Worm (Caenorhabditis elegans) whole organism, L1 larva: ENCODE measurements around the gene nas-8.

Experiments used
- C04F5.9 ChIP-seq: sonication (generic microtip); optimal IDR thresholded peaks from 2 replicates; lab custom pipeline; 2016; ENCODE audit warnings: missing genetic modification characterization, missing compliant biosample characterization
- C16A3.4 ChIP-seq: fragments of 150-350 bp; optimal IDR thresholded peaks from 2 replicates; lab custom pipeline; 2014; ENCODE audit warnings: missing biosample characterization, missing genetic modification characterization
- F16B12.6 ChIP-seq: fragments of 150-350 bp; optimal IDR thresholded peaks from 2 replicates; lab custom pipeline; 2014; ENCODE audit warnings: missing biosample characterization, missing genetic modification characterization
- Y116A8C.19 ChIP-seq: sonication (generic microtip); optimal IDR thresholded peaks from 2 replicates; lab custom pipeline; 2016; ENCODE audit warnings: missing compliant biosample characterization, missing genetic modification characterization, borderline replicate concordance
- alr-1 ChIP-seq: fragments of 200-800 bp; sonication (Bioruptor generic); optimal IDR thresholded peaks from 2 replicates; lab custom pipeline; 2018; ENCODE audit warnings: borderline replicate concordance, mild to moderate bottlenecking, missing genetic modification characterization, missing compliant biosample characterization
- ceh-8 ChIP-seq: fragments of 200-800 bp; sonication (Bioruptor generic); optimal IDR thresholded peaks from 2 replicates; lab custom pipeline; 2018; ENCODE audit warnings: mild to moderate bottlenecking, missing genetic modification characterization, moderate library complexity, missing compliant biosample characterization
- ceh-82 ChIP-seq, 3 experiments: fragments of 150-350 bp in 1 of 3; sonication (generic microtip) in 2 of 3; optimal IDR thresholded peaks; 2 replicates each; lab custom pipeline; 2014 to 2017; ENCODE audit warnings: missing biosample characterization in 3 of 3, missing genetic modification characterization in 3 of 3
- ceh-90 ChIP-seq: sonication (generic microtip); optimal IDR thresholded peaks from 2 replicates; lab custom pipeline; 2016; ENCODE audit warnings: missing genetic modification characterization, missing compliant biosample characterization
- dpl-1 ChIP-seq, 3 experiments: fragments of 150-350 bp in 2 of 3; sonication (generic microtip) in 1 of 3; optimal IDR thresholded peaks; 2 replicates each; lab custom pipeline; 2014 to 2017; ENCODE audit warnings: missing biosample characterization in 3 of 3, missing genetic modification characterization in 3 of 3, missing genetic modification reagents in 3 of 3
- efl-1 ChIP-seq, 4 experiments: fragments of 150-350 bp; optimal IDR thresholded peaks in 3 of 4; peaks in 1 of 4; 1 replicate in 1 of 4; 2 replicates in 3 of 4; lab custom pipeline; 2014; ENCODE audit warnings: missing biosample characterization in 2 of 4, missing genetic modification characterization in 2 of 4, missing genetic modification reagents in 2 of 4
- efl-3 ChIP-seq: fragments of 200-800 bp; sonication (Bioruptor generic); optimal IDR thresholded peaks from 2 replicates; lab custom pipeline; 2018; ENCODE audit warnings: mild to moderate bottlenecking, missing genetic modification characterization, missing compliant biosample characterization
- egl-13 ChIP-seq: sonication (generic microtip); optimal IDR thresholded peaks from 2 replicates; lab custom pipeline; 2016; ENCODE audit warnings: missing genotype, missing genetic modification reagents, missing genetic modification characterization, missing compliant biosample characterization
- elt-2 ChIP-seq: sonication (generic microtip); optimal IDR thresholded peaks from 2 replicates; lab custom pipeline; 2016; ENCODE audit warnings: missing genetic modification characterization, mild to moderate bottlenecking, inconsistent platforms, missing compliant biosample characterization, missing genetic modification reagents
- elt-3 ChIP-seq, 6 experiments: fragments of 150-350 bp in 1 of 6; sonication (generic microtip); optimal IDR thresholded peaks; 2 replicates each; lab custom pipeline; 2017 to 2018; ENCODE audit warnings: missing biosample characterization in 6 of 6, missing genetic modification characterization in 6 of 6, inconsistent platforms in 1 of 6
- ets-5 ChIP-seq: fragments of 200-800 bp; sonication (Bioruptor generic); IDR thresholded peaks from 2 replicates; pipeline ENCODE4 v1.3.6; 2022; ENCODE audit warnings: missing genetic modification characterization, missing compliant biosample characterization
- fkh-10 ChIP-seq: sonication (generic microtip); optimal IDR thresholded peaks from 2 replicates; lab custom pipeline; 2017; ENCODE audit warnings: missing biosample characterization, missing genetic modification reagents, missing genetic modification characterization
- fkh-4 ChIP-seq: sonication (generic microtip); optimal IDR thresholded peaks from 2 replicates; lab custom pipeline; 2016; ENCODE audit warnings: missing compliant biosample characterization, missing genetic modification characterization, borderline replicate concordance
- fkh-8 ChIP-seq: sonication (generic microtip); optimal IDR thresholded peaks from 2 replicates; lab custom pipeline; 2016; ENCODE audit warnings: mild to moderate bottlenecking, missing genetic modification characterization, missing compliant biosample characterization
- fos-1 ChIP-seq: fragments of 150-350 bp; optimal IDR thresholded peaks from 2 replicates; lab custom pipeline; 2014; ENCODE audit warnings: missing biosample characterization, missing genetic modification characterization
- grh-1 ChIP-seq: fragments of 200-800 bp; sonication (Bioruptor generic); IDR thresholded peaks from 2 replicates; pipeline ENCODE4 v1.3.6; 2022; ENCODE audit warnings: missing genetic modification reagents, missing genetic modification characterization, missing compliant biosample characterization
- irx-1 ChIP-seq: sonication (generic microtip); optimal IDR thresholded peaks from 2 replicates; lab custom pipeline; 2016; ENCODE audit warnings: missing genetic modification characterization, missing compliant biosample characterization
- lin-13 ChIP-seq: fragments of 150-350 bp; optimal IDR thresholded peaks from 2 replicates; lab custom pipeline; 2014; ENCODE audit warnings: missing biosample characterization, missing genetic modification reagents, missing genetic modification characterization
- lin-14 ChIP-seq: fragments of 200-800 bp; sonication (Bioruptor generic); optimal IDR thresholded peaks from 2 replicates; lab custom pipeline; 2018; ENCODE audit warnings: mild to moderate bottlenecking, missing genetic modification characterization, moderate library complexity, missing compliant biosample characterization
- lin-35 ChIP-seq, 2 experiments: fragments of 150-350 bp; optimal IDR thresholded peaks; 2 replicates each; lab custom pipeline; 2014; ENCODE audit warnings: missing biosample characterization in 2 of 2, missing genetic modification characterization in 2 of 2, missing genetic modification reagents in 2 of 2
- lin-39 ChIP-seq: fragments of 150-350 bp; optimal IDR thresholded peaks from 2 replicates; lab custom pipeline; 2014; ENCODE audit warnings: missing biosample characterization, missing genetic modification reagents, missing genetic modification characterization
- lir-3 ChIP-seq: sonication (generic microtip); optimal IDR thresholded peaks from 2 replicates; lab custom pipeline; 2016; ENCODE audit warnings: mild to moderate bottlenecking, missing genetic modification characterization, moderate library complexity, missing compliant biosample characterization; ENCODE audit not compliant: poor library complexity
- lsy-2 ChIP-seq, 2 experiments: fragments of 150-350 bp; optimal IDR thresholded peaks; 2 replicates each; lab custom pipeline; 2014; ENCODE audit warnings: missing biosample characterization in 2 of 2, missing genetic modification characterization in 2 of 2
- mab-9 ChIP-seq: fragments of 200-800 bp; sonication (Bioruptor generic); IDR thresholded peaks from 2 replicates; pipeline ENCODE4 v1.3.6; 2022; ENCODE audit warnings: missing genetic modification reagents, missing genetic modification characterization, missing compliant biosample characterization
- mef-2 ChIP-seq: fragments of 150-350 bp; optimal IDR thresholded peaks from 2 replicates; lab custom pipeline; 2014; ENCODE audit warnings: missing biosample characterization, missing genetic modification characterization
- nhr-237 ChIP-seq: fragments of 150-350 bp; optimal IDR thresholded peaks from 2 replicates; lab custom pipeline; 2014; ENCODE audit warnings: missing biosample characterization, missing genetic modification characterization
- nhr-28 ChIP-seq: fragments of 150-350 bp; optimal IDR thresholded peaks from 2 replicates; lab custom pipeline; 2014; ENCODE audit warnings: missing biosample characterization, missing genetic modification characterization
- nhr-47 ChIP-seq: sonication (generic microtip); optimal IDR thresholded peaks from 2 replicates; lab custom pipeline; 2016; ENCODE audit warnings: mild to moderate bottlenecking, missing genetic modification characterization, moderate library complexity, missing compliant biosample characterization
- nhr-71 ChIP-seq: sonication (generic microtip); optimal IDR thresholded peaks from 2 replicates; lab custom pipeline; 2016; ENCODE audit warnings: mild to moderate bottlenecking, missing genetic modification characterization, moderate library complexity, missing compliant biosample characterization
- nhr-76 ChIP-seq: sonication (generic microtip); optimal IDR thresholded peaks from 2 replicates; lab custom pipeline; 2017; ENCODE audit warnings: missing biosample characterization, missing genetic modification characterization
- nhr-85 ChIP-seq: sonication (generic microtip); peaks from one replicate; lab custom pipeline; 2016; ENCODE audit warnings: missing genetic modification characterization, inconsistent platforms, missing compliant biosample characterization
- rnt-1 ChIP-seq: sonication (generic microtip); optimal IDR thresholded peaks from 2 replicates; lab custom pipeline; 2016; ENCODE audit warnings: mild to moderate bottlenecking, missing genetic modification characterization, moderate library complexity, missing compliant biosample characterization
- skn-1 ChIP-seq: fragments of 150-350 bp; optimal IDR thresholded peaks from 2 replicates; lab custom pipeline; 2014; ENCODE audit warnings: missing biosample characterization, missing genetic modification characterization
- snu-23 ChIP-seq: sonication (generic microtip); optimal IDR thresholded peaks from 2 replicates; lab custom pipeline; 2016; ENCODE audit warnings: missing genetic modification characterization, missing compliant biosample characterization
- sox-4 ChIP-seq: sonication (generic microtip); optimal IDR thresholded peaks from 2 replicates; lab custom pipeline; 2016; ENCODE audit warnings: missing genetic modification characterization, missing compliant biosample characterization
- sptf-1 ChIP-seq: fragments of 150-350 bp; optimal IDR thresholded peaks from 2 replicates; lab custom pipeline; 2014; ENCODE audit warnings: missing biosample characterization, missing genetic modification characterization
- tbx-2 ChIP-seq: sonication (generic microtip); optimal IDR thresholded peaks from 2 replicates; lab custom pipeline; 2016; ENCODE audit warnings: missing genetic modification characterization, missing compliant biosample characterization
- tlp-1 ChIP-seq: fragments of 150-350 bp; optimal IDR thresholded peaks from 2 replicates; lab custom pipeline; 2014; ENCODE audit warnings: missing biosample characterization, missing genetic modification characterization
- unc-62 ChIP-seq: fragments of 150-350 bp; optimal IDR thresholded peaks from 2 replicates; lab custom pipeline; 2014; ENCODE audit warnings: missing biosample characterization, missing genetic modification reagents, missing genetic modification characterization
- unc-86 ChIP-seq: sonication (generic microtip); optimal IDR thresholded peaks from 2 replicates; lab custom pipeline; 2016; ENCODE audit warnings: missing genetic modification characterization, missing compliant biosample characterization
- vab-15 ChIP-seq: sonication (generic microtip); optimal IDR thresholded peaks from 2 replicates; lab custom pipeline; 2017; ENCODE audit warnings: missing genotype, mild to moderate bottlenecking, missing genetic modification characterization, missing compliant biosample characterization
- xbp-1 ChIP-seq: sonication (generic microtip); optimal IDR thresholded peaks from 2 replicates; lab custom pipeline; 2016; ENCODE audit warnings: missing genetic modification characterization, missing compliant biosample characterization
- zag-1 ChIP-seq: fragments of 150-350 bp; optimal IDR thresholded peaks from 2 replicates; lab custom pipeline; 2014; ENCODE audit warnings: missing biosample characterization, missing genetic modification characterization
- ztf-11 ChIP-seq, 2 experiments: sonication (generic microtip); optimal IDR thresholded peaks; 2 replicates each; lab custom pipeline; 2016 to 2017; ENCODE audit warnings: missing genetic modification characterization in 2 of 2, missing biosample characterization in 1 of 2, missing compliant biosample characterization in 1 of 2
- ztf-4 ChIP-seq: fragments of 150-350 bp; optimal IDR thresholded peaks from 2 replicates; lab custom pipeline; 2014; ENCODE audit warnings: missing biosample characterization, missing genetic modification characterization

nas-8 gene

DNA sequence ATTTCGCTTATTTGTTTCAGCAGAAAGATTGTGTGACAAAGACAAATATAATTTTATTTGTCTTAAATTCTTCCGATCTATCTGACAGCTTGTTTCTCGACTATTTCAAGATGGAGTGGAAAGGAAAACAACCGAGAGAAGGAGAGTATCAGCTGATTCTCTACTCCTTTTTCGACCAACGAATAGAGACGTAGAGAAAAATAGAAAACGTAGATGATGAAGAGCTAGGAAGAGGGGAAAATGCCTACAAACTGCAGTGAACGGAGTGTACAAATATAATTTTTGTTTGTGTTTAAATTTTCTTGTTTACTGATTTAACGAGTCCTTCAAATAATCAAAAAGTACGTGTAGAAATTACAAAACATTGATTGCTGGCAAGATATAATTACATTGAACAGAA lies 33.0 kb downstream of the nas-8 start:
- peak in 1 of 3 experiments; percentile 3 for TF ChIP-seq ceh-82 (tag; optimal IDR thresholded peaks at IDR 0.05; lab: Kevin White, UChicago)
- TF ChIP-seq tbx-2 (tag; lab: Kevin White, UChicago), result no peak
- no peak for TF ChIP-seq unc-62 (GFP tag; lab: Kevin White, UChicago)
- peak in 1 of 2 experiments; percentile 36 for TF ChIP-seq lin-35 (GFP tag; optimal IDR thresholded peaks at IDR 0.05; lab: Kevin White, UChicago)
- no peak for TF ChIP-seq C04F5.9
- peak in 1 of 2 experiments; percentile 69 for TF ChIP-seq lsy-2 (tag; optimal IDR thresholded peaks at IDR 0.05; lab: Kevin White, UChicago)
- peak; percentile 53 for TF ChIP-seq lin-14 (GFP tag; lab: Kevin White, UChicago)
- peak; percentile 10 to 14 for TF ChIP-seq efl-1 (optimal IDR thresholded peaks at IDR 0.05; lab: Kevin White, UChicago)
- TF ChIP-seq efl-1 (GFP tag; optimal IDR thresholded peaks at IDR 0.05 in 1 of 2; lab: Kevin White, UChicago), result peak in 1 of 2 experiments; percentile 89
- TF ChIP-seq nhr-237 (tag; lab: Kevin White, UChicago), result no peak
- TF ChIP-seq ztf-11 (tag; optimal IDR thresholded peaks at IDR 0.05; lab: Kevin White, UChicago), result no peak
- TF ChIP-seq elt-3 (tag; optimal IDR thresholded peaks at IDR 0.05; lab: Kevin White, UChicago), result no peak
- TF ChIP-seq dpl-1 (GFP tag; optimal IDR thresholded peaks at IDR 0.05; lab: Kevin White, UChicago), result peak in 1 of 3 experiments; percentile 29
- no peak for TF ChIP-seq nhr-71 (tag; lab: Kevin White, UChicago)
- no peak for TF ChIP-seq skn-1 (tag; lab: Kevin White, UChicago)
- TF ChIP-seq F16B12.6 (tag; lab: Kevin White, UChicago), result peak; percentile 47
- TF ChIP-seq ztf-4 (tag; lab: Kevin White, UChicago), result no peak
- no peak for TF ChIP-seq ceh-8 (GFP tag; lab: Kevin White, UChicago)
- peak; percentile 14 for TF ChIP-seq snu-23 (GFP tag; lab: Kevin White, UChicago)
- no peak for TF ChIP-seq irx-1
- peak; percentile 12 for TF ChIP-seq rnt-1 (tag; lab: Kevin White, UChicago)
- TF ChIP-seq grh-1, result no peak
- TF ChIP-seq nhr-85 (tag; lab: Kevin White, UChicago), result peak; percentile 20
- no peak for TF ChIP-seq ets-5 (GFP tag; lab: Robert Waterston, UW)

- TF ChIP-seq nhr-76 (tag; lab: Kevin White, UChicago) (no peak), Y116A8C.19 (tag; lab: Kevin White, UChicago) (no peak), ets-5 (GFP tag; lab: Robert Waterston, UW) (no peak), elt-2 (no peak), ceh-8 (GFP tag; lab: Kevin White, UChicago) (no peak), dpl-1 (GFP tag; optimal IDR thresholded peaks at IDR 0.05; lab: Kevin White, UChicago) (peak; percentile 32 to 60 (median 58)), fkh-4 (tag; lab: Kevin White, UChicago) (no peak), mef-2 (tag; lab: Kevin White, UChicago) (no peak), unc-86 (tag; lab: Kevin White, UChicago) (no peak), lir-3 (tag; lab: Kevin White, UChicago) (no peak), fkh-10 (GFP tag; lab: Kevin White, UChicago) (no peak), xbp-1 (tag; lab: Kevin White, UChicago) (peak; percentile 9), ceh-90 (tag; lab: Kevin White, UChicago) (no peak), fos-1 (no peak), nhr-28 (tag; lab: Kevin White, UChicago) (no peak), ztf-11 (tag; optimal IDR thresholded peaks at IDR 0.05; lab: Kevin White, UChicago) (no peak), C16A3.4 (tag; lab: Kevin White, UChicago) (no peak), lin-13 (GFP tag; lab: Kevin White, UChicago) (peak; percentile 15), sox-4 (tag; lab: Kevin White, UChicago) (no peak), egl-13 (tag; lab: Kevin White, UChicago) (no peak), efl-1 (optimal IDR thresholded peaks at IDR 0.05; lab: Kevin White, UChicago) (peak; percentile 61 to 64), efl-1 (GFP tag; optimal IDR thresholded peaks at IDR 0.05 in 1 of 2; lab: Kevin White, UChicago) (peak; percentile 61 to 95), nhr-47 (tag; lab: Kevin White, UChicago) (peak; percentile 45), mab-9 (no peak), ceh-82 (tag; optimal IDR thresholded peaks at IDR 0.05; lab: Kevin White, UChicago) (peak in 2 of 3 experiments; percentile 3 to 48), vab-15 (tag; lab: Kevin White, UChicago) (no peak), fkh-8 (tag; lab: Kevin White, UChicago) (peak; percentile 31), efl-3 (GFP tag; lab: Kevin White, UChicago) (no peak), zag-1 (tag; lab: Kevin White, UChicago) (no peak), lin-39 (no peak), lsy-2 (tag; optimal IDR thresholded peaks at IDR 0.05; lab: Kevin White, UChicago) (peak; percentile 90 to 98), alr-1 (tag; lab: Kevin White, UChicago) (no peak), sptf-1 (tag; lab: Kevin White, UChicago) (no peak), tlp-1 (no peak)
Observed at ce11 chrIV:7149020-7149601, 34.4 kb downstream of the nas-8 start, which contains the start of gene C34D4.4. Gene C34D4.4 (plus strand): TSS chrIV:7149361.
